Fruit fly (Drosophila melanogaster) whole organism, prepupa: Measurements from ENCODE around the gene Dph5.

Experiments
- CG10631 ChIP-seq: fragments of 200-800 bp; sonication (Bioruptor generic); optimal IDR thresholded peaks from 2 replicates; lab custom pipeline; 2016; ENCODE audit warnings: missing biosample characterization, missing genetic modification characterization
- CG10669 ChIP-seq: fragments of 200-800 bp; sonication (Bioruptor generic); optimal IDR thresholded peaks from 3 replicates; lab custom pipeline; 2018; ENCODE audit warnings: missing biosample characterization, mild to moderate bottlenecking, missing genetic modification characterization, moderate library complexity
- CG11294 ChIP-seq: fragments of 200-800 bp; sonication (Bioruptor generic); IDR thresholded peaks from 2 replicates; pipeline ENCODE4 v1.3.6; 2022; ENCODE audit warnings: missing biosample characterization, missing genetic modification characterization
- CG11762 ChIP-seq: fragments of 200-800 bp; sonication (Bioruptor generic); optimal IDR thresholded peaks from 3 replicates; lab custom pipeline; 2016; ENCODE audit warnings: missing biosample characterization, missing genetic modification characterization; ENCODE audit not compliant: insufficient read depth
- CG11902 ChIP-seq: fragments of 200-800 bp; sonication (Bioruptor generic); optimal IDR thresholded peaks from 3 replicates; lab custom pipeline; 2016; ENCODE audit warnings: missing biosample characterization, missing genetic modification characterization
- CG1621 ChIP-seq: fragments of 200-800 bp; sonication (Bioruptor generic); optimal IDR thresholded peaks from 3 replicates; lab custom pipeline; 2018; ENCODE audit warnings: missing biosample characterization, mild to moderate bottlenecking, missing genetic modification characterization
- CG3032 ChIP-seq: fragments of 200-800 bp; optimal IDR thresholded peaks from 2 replicates; lab custom pipeline; 2019; ENCODE audit warnings: missing biosample characterization, mild to moderate bottlenecking, missing genetic modification characterization, moderate library complexity
- CG34406 ChIP-seq: fragments of 200-800 bp; sonication (Bioruptor generic); optimal IDR thresholded peaks from 3 replicates; lab custom pipeline; 2016; ENCODE audit warnings: missing biosample characterization, missing genetic modification characterization
- CG3919 ChIP-seq: fragments of 200-800 bp; sonication (Bioruptor generic); optimal IDR thresholded peaks from 3 replicates; lab custom pipeline; 2016; ENCODE audit warnings: missing biosample characterization, missing genetic modification characterization
- CG6276 ChIP-seq: fragments of 200-800 bp; sonication (Bioruptor generic); optimal IDR thresholded peaks from 2 replicates; lab custom pipeline; 2017; ENCODE audit warnings: missing biosample characterization, mild to moderate bottlenecking, missing genetic modification characterization
- CG6792 ChIP-seq: fragments of 200-800 bp; sonication (Bioruptor generic); optimal IDR thresholded peaks from 3 replicates; lab custom pipeline; 2016; ENCODE audit warnings: missing biosample characterization, missing genetic modification characterization
- CG6808 ChIP-seq: fragments of 200-800 bp; sonication (Bioruptor generic); optimal IDR thresholded peaks from 3 replicates; lab custom pipeline; 2017; ENCODE audit warnings: missing biosample characterization, missing genetic modification characterization, mild to moderate bottlenecking, moderate library complexity, missing genetic modification reagents
- CG6854 ChIP-seq: fragments of 200-800 bp; sonication (Bioruptor generic); optimal IDR thresholded peaks from 2 replicates; lab custom pipeline; 2017; ENCODE audit warnings: missing biosample characterization, mild to moderate bottlenecking, missing genetic modification characterization
- CG8319 ChIP-seq: fragments of 200-800 bp; sonication (Bioruptor generic); optimal IDR thresholded peaks from 3 replicates; lab custom pipeline; 2016; ENCODE audit warnings: missing biosample characterization, missing genetic modification characterization
- CG8632 ChIP-seq: fragments of 200-800 bp; sonication (Bioruptor generic); optimal IDR thresholded peaks from 3 replicates; lab custom pipeline; 2016; ENCODE audit warnings: missing biosample characterization, missing genetic modification characterization
- CG9139 ChIP-seq: fragments of 200-800 bp; sonication (Bioruptor generic); optimal IDR thresholded peaks from 3 replicates; lab custom pipeline; 2017; ENCODE audit warnings: missing biosample characterization, mild to moderate bottlenecking, missing genetic modification characterization
- Eip75B ChIP-seq: fragments of 200-800 bp; sonication (Bioruptor generic); optimal IDR thresholded peaks from 3 replicates; lab custom pipeline; 2016; ENCODE audit warnings: missing biosample characterization, missing genetic modification characterization
- Eip78C ChIP-seq: fragments of 200-800 bp; sonication (Bioruptor generic); peaks from one replicate; lab custom pipeline; 2016; ENCODE audit warnings: missing biosample characterization, missing genetic modification characterization
- Eip93F ChIP-seq: fragments of 200-800 bp; sonication (Bioruptor generic); optimal IDR thresholded peaks from 2 replicates; lab custom pipeline; 2016; ENCODE audit warnings: missing biosample characterization, mild to moderate bottlenecking, missing genetic modification characterization
- Ets96B ChIP-seq: fragments of 200-800 bp; optimal IDR thresholded peaks from 2 replicates; lab custom pipeline; 2019; ENCODE audit warnings: missing biosample characterization, mild to moderate bottlenecking, missing genetic modification characterization, moderate library complexity
- Hr38 ChIP-seq: sonication (Bioruptor generic); optimal IDR thresholded peaks from 2 replicates; lab custom pipeline; 2016; ENCODE audit warnings: missing biosample characterization, missing genetic modification characterization
- Lpt ChIP-seq: fragments of 200-800 bp; sonication (Bioruptor generic); optimal IDR thresholded peaks from 3 replicates; lab custom pipeline; 2016; ENCODE audit warnings: missing biosample characterization, missing genetic modification characterization
- Met ChIP-seq: fragments of 200-800 bp; sonication (Bioruptor generic); optimal IDR thresholded peaks from 3 replicates; lab custom pipeline; 2016; ENCODE audit warnings: missing biosample characterization, missing genetic modification characterization
- OdsH ChIP-seq: fragments of 200-800 bp; sonication (Bioruptor generic); optimal IDR thresholded peaks from 3 replicates; lab custom pipeline; 2016; ENCODE audit warnings: missing biosample characterization, missing genetic modification characterization
- Sox14 ChIP-seq: fragments of 200-800 bp; sonication (Bioruptor generic); optimal IDR thresholded peaks from 3 replicates; lab custom pipeline; 2016; ENCODE audit warnings: missing biosample characterization, missing genetic modification characterization
- achi ChIP-seq: fragments of 200-800 bp; sonication (Bioruptor generic); optimal IDR thresholded peaks from 3 replicates; lab custom pipeline; 2016; ENCODE audit warnings: missing biosample characterization, missing genetic modification characterization
- acj6 ChIP-seq: fragments of 200-800 bp; sonication (Bioruptor generic); optimal IDR thresholded peaks from 3 replicates; lab custom pipeline; 2016; ENCODE audit warnings: missing biosample characterization, missing genetic modification characterization
- cyc ChIP-seq: fragments of 200-800 bp; sonication (Bioruptor generic); optimal IDR thresholded peaks from 3 replicates; lab custom pipeline; 2016; ENCODE audit warnings: missing biosample characterization, missing genetic modification characterization
- dac ChIP-seq: fragments of 200-800 bp; sonication (Bioruptor generic); optimal IDR thresholded peaks from 2 replicates; lab custom pipeline; 2017; ENCODE audit warnings: missing biosample characterization, mild to moderate bottlenecking, missing genetic modification characterization
- dsx ChIP-seq: fragments of 200-800 bp; optimal IDR thresholded peaks from 3 replicates; lab custom pipeline; 2019; ENCODE audit warnings: missing biosample characterization, mild to moderate bottlenecking, missing genetic modification characterization, moderate library complexity; ENCODE audit not compliant: poor library complexity, severe bottlenecking
- eg ChIP-seq: fragments of 200-800 bp; sonication (Bioruptor generic); IDR thresholded peaks from 3 replicates; pipeline ENCODE4 v1.3.6; 2022; ENCODE audit warnings: missing biosample characterization, missing genetic modification characterization
- esn ChIP-seq: fragments of 200-800 bp; sonication (Bioruptor generic); optimal IDR thresholded peaks from 2 replicates; lab custom pipeline; 2016; ENCODE audit warnings: missing biosample characterization, mild to moderate bottlenecking, missing genetic modification characterization, moderate library complexity
- fkh ChIP-seq: fragments of 200-800 bp; sonication (Bioruptor generic); optimal IDR thresholded peaks from 3 replicates; lab custom pipeline; 2017; ENCODE audit warnings: missing biosample characterization, mild to moderate bottlenecking, missing genetic modification characterization, moderate library complexity
- lz ChIP-seq: fragments of 200-800 bp; sonication (Bioruptor generic); optimal IDR thresholded peaks from 3 replicates; lab custom pipeline; 2016; ENCODE audit warnings: missing biosample characterization, missing genetic modification characterization
- net ChIP-seq: fragments of 200-800 bp; sonication (Bioruptor generic); optimal IDR thresholded peaks from 3 replicates; lab custom pipeline; 2016; ENCODE audit warnings: missing biosample characterization, missing genetic modification characterization
- pdm3 ChIP-seq: fragments of 200-800 bp; sonication (Bioruptor generic); optimal IDR thresholded peaks from 3 replicates; lab custom pipeline; 2016; ENCODE audit warnings: missing biosample characterization, missing genetic modification characterization
- salr ChIP-seq, 2 experiments: fragments of 200-800 bp; sonication (Bioruptor generic); optimal IDR thresholded peaks; 3 replicates each; lab custom pipeline; 2016 to 2018; ENCODE audit warnings: missing biosample characterization in 2 of 2, missing genetic modification characterization in 2 of 2, mild to moderate bottlenecking in 1 of 2
- spab ChIP-seq: fragments of 200-800 bp; sonication (Bioruptor generic); optimal IDR thresholded peaks from 2 replicates; lab custom pipeline; 2017; ENCODE audit warnings: missing biosample characterization, mild to moderate bottlenecking, missing genetic modification characterization, missing genetic modification reagents
- ss ChIP-seq, 2 experiments: fragments of 200-800 bp; sonication (Bioruptor generic); optimal IDR thresholded peaks; 2 replicates in 1 of 2; 3 replicates in 1 of 2; lab custom pipeline; 2017 to 2018; ENCODE audit warnings: mild to moderate bottlenecking in 2 of 2, missing biosample characterization in 2 of 2, missing genetic modification characterization in 2 of 2, moderate library complexity in 1 of 2
- svp ChIP-seq: fragments of 200-800 bp; sonication (Bioruptor generic); peaks from one replicate; lab custom pipeline; 2016; ENCODE audit warnings: missing biosample characterization, missing genetic modification characterization
- topi ChIP-seq: fragments of 200-800 bp; sonication (Bioruptor generic); optimal IDR thresholded peaks from 3 replicates; lab custom pipeline; 2016; ENCODE audit warnings: missing biosample characterization, missing genetic modification characterization

Dph5 gene

DNA sequence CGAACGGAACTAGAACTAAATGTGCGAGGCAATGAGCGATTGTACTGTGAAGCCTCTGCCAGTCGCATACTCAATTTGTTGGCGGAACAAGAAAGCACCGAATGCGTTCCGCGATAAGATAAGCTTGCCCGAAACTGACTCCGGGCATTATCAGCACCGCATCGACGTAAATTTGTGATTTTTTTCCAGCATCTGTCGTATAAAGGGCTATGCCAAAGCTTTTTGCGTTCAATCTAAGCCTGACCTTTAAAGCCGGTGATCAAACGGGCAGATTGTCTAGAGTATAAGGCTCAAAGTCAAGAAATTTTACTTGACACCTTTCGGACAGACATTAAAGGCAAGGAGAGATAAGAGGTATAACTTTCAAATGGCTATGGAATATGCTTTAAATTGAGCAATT is 37.0 kb downstream of the Dph5 start:
- no peak for TF ChIP-seq CG1621
- TF ChIP-seq Sox14: no peak
- TF ChIP-seq CG10631 (GFP tag; lab: Kevin White, UChicago): no peak

DNA sequence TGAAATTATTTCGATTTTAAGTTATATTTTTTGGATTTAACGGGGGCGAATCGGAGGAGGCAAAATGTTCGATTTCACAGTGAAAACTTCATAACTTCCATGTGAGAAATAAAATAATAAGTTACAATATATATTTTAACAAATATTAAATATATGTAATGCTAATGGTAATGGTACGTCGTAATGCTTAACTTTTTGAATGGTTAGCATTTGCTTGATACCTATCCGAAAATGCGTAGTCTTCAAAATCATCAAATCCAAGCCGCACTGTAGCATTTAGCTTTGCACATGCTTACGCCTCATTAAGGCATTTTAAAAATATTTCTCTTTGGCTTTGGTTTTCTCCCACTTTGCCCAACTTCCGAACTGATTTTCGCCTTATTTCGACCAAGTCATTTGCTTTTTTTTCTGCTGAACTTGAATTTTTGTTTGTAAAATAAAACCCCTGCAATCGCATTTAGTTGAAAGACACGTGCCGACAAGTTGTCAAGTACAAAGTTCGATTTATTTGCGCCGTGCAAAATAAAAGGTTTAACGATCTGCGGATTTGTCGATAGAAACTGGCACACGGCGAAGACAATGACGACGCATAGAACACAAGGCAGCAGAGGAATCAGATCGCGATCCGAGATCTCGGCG is 40.1 kb downstream of the Dph5 start:
- TF ChIP-seq Eip93F (GFP tag; lab: Kevin White, UChicago) (no peak), CG6276 (GFP tag; lab: Kevin White, UChicago) (no peak), CG8632 (GFP tag; lab: Kevin White, UChicago) (no peak), svp (GFP tag; lab: Kevin White, UChicago) (peak; percentile 39), Lpt (GFP tag; lab: Kevin White, UChicago) (no peak)

DNA sequence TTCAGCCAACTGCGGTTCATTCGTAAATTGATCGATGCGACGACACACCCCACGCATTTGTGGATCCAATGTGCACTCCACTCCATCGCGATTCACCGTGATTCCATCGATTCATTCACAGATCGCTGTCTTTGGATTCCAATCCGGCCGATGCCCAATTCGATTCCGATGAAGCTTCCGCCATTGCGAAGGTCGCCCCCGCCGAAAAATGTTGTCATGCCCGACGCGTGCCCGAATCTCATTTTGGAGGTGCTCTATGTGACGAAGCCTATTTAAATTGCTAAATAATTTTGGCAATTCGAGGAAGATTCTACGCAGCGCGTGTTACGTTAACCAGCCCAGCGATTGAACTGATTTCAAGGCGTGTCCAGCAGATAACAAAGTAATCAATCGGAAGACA is 42.3 kb downstream of the Dph5 start:
- no peak for TF ChIP-seq spab (GFP tag; lab: Kevin White, UChicago)
- TF ChIP-seq CG8319 (GFP tag; lab: Kevin White, UChicago): no peak

DNA sequence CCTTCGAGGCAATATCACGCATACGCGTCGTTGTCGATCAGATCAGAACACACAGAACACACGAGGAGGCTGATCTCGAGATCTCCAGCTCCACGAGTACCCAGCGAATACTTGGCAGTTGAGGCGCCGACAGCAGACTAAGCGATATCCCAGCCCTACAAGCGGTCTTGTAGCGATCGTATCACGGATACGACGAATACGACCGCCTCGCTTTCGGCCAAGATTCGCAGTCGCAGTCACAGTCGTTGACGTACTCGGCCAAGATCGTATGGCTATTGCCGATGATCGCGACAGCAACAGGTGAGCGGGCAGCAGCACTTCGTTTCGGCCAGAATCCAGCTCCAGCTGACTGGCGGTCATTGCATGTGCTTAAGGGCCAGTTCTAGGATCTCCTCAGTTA is 43.3 kb downstream of the Dph5 start, which contains the start of gene CG5326:
Gene CG5326 (minus strand): TSS at position 158 of the 400 bp plus-strand sequence.
- TF ChIP-seq CG1621 (peak; percentile 58), ss (GFP tag; optimal IDR thresholded peaks at IDR 0.05; lab: Kevin White, UChicago) (peak; percentile 35 to 69), CG6854 (GFP tag; lab: Kevin White, UChicago) (peak; percentile 12), CG11294 (no peak), CG3919 (GFP tag; lab: Kevin White, UChicago) (peak; percentile 39), dsx (GFP tag; lab: Kevin White, UChicago) (peak; percentile 56), Eip78C (GFP tag; lab: Kevin White, UChicago) (peak; percentile 24), CG6276 (GFP tag; lab: Kevin White, UChicago) (no peak), salr (GFP tag; optimal IDR thresholded peaks at IDR 0.05; lab: Kevin White, UChicago) (no peak), achi (no peak), CG6808 (GFP tag; lab: Kevin White, UChicago) (peak; percentile 40), Met (no peak), eg (GFP tag; lab: Robert Waterston, UW) (0 out of 3 replicates have a peak, but pooled peaks have one; percentile 15), Ets96B (tag; lab: Kevin White, UChicago) (no peak), CG9139 (peak; percentile 46)

DNA sequence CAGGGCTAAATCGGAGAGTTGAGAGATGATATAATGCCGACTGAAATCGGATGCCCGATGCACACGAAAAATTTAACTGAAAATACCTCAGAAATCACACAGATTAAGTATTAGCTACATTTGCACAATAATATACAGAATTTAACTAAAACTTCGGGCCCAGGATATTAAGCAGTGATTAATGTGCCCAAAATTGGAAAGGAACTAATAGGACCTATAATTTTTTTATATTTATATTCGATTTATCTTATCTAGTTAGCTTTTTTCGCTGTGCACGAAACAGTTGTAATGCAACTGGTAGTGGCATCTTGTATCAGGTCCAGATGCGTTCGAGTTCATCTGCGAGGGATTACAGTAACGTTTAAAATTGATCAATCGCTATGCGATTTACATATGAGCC is 44.1 kb downstream of the Dph5 start:
- TF ChIP-seq Eip75B (GFP tag; lab: Kevin White, UChicago) (peak; percentile 43), net (GFP tag; lab: Kevin White, UChicago) (no peak), OdsH (peak; percentile 52), CG6792 (GFP tag; lab: Kevin White, UChicago) (peak; percentile 38), esn (GFP tag; lab: Kevin White, UChicago) (peak; percentile 43), CG11762 (GFP tag; lab: Kevin White, UChicago) (peak; percentile 27), acj6 (GFP tag; lab: Kevin White, UChicago) (peak; percentile 32), CG8632 (GFP tag; lab: Kevin White, UChicago) (peak; percentile 49), CG6808 (GFP tag; lab: Kevin White, UChicago) (peak; percentile 16), CG34406 (GFP tag; lab: Kevin White, UChicago) (peak; percentile 58), CG3919 (GFP tag; lab: Kevin White, UChicago) (peak; percentile 18), Ets96B (tag; lab: Kevin White, UChicago) (peak; percentile 47), CG1621 (no peak), CG10669 (GFP tag; lab: Kevin White, UChicago) (peak; percentile 28), Met (peak; percentile 21), pdm3 (GFP tag; lab: Kevin White, UChicago) (peak; percentile 35), fkh (GFP tag; lab: Kevin White, UChicago) (no peak), CG11902 (GFP tag; lab: Kevin White, UChicago) (peak; percentile 25), Eip78C (GFP tag; lab: Kevin White, UChicago) (peak; percentile 82), cyc (GFP tag; lab: Kevin White, UChicago) (no peak), CG8319 (GFP tag; lab: Kevin White, UChicago) (peak; percentile 36), dac (GFP tag; lab: Kevin White, UChicago) (no peak), Sox14 (peak; percentile 6), topi (GFP tag; lab: Kevin White, UChicago) (peak; percentile 41), Hr38 (GFP tag; lab: Kevin White, UChicago) (no peak), eg (GFP tag; lab: Robert Waterston, UW) (no peak), CG3032 (tag; lab: Kevin White, UChicago) (peak; percentile 40), svp (GFP tag; lab: Kevin White, UChicago) (peak; percentile 46), achi (peak; percentile 25), lz (GFP tag; lab: Kevin White, UChicago) (peak; percentile 28)
